Fruit fly (Drosophila melanogaster): ENCODE results near the gene CG9953.
A peak's percentile ranks its signal among the peaks of the same experiment; 100 is the strongest.

Gene CG9953

dm6 chr3L:7008351-7008750, 38.9 kb downstream of the CG9953 start (continued):
- TF ChIP-seq CG11696 (GFP tag; IDR thresholded peaks at IDR 0.05): no peak
- TF ChIP-seq Hr39 (optimal IDR thresholded peaks at IDR 0.05): no peak
- no peak for TF ChIP-seq CG16779 (GFP tag; IDR thresholded peaks at IDR 0.05)
- 0 out of 2 replicates have a peak, but pooled peaks have one; percentile 17 for TF ChIP-seq cas (GFP tag; IDR thresholded peaks at IDR 0.05)
- no peak for TF ChIP-seq bbx (GFP tag; IDR thresholded peaks at IDR 0.05; ENCODE audit: partially characterized antibody)
- TF ChIP-seq CG7556 (GFP tag; optimal IDR thresholded peaks at IDR 0.05): peak; percentile 91
- TF ChIP-seq NC2β (GFP tag; optimal IDR thresholded peaks at IDR 0.05): no peak
- TF ChIP-seq prd (optimal IDR thresholded peaks at IDR 0.05): no peak
- peak; percentile 76; the same call in 2 of the 3 replicates for TF ChIP-seq prd (GFP tag; IDR thresholded peaks at IDR 0.05)
- TF ChIP-seq CG10462 (GFP tag; optimal IDR thresholded peaks at IDR 0.05): peak; percentile 75
- TF ChIP-seq CG18599 (GFP tag; optimal IDR thresholded peaks at IDR 0.05): peak; percentile 87
- no peak for TF ChIP-seq GATAe (GFP tag; conservative IDR thresholded peaks at IDR 0.05)
- TF ChIP-seq lola (GFP tag; optimal IDR thresholded peaks at IDR 0.05): peak in 1 of 3 experiments; percentile 88
- no peak for TF ChIP-seq Atf3 (GFP tag; optimal IDR thresholded peaks at IDR 0.05)
- peak; percentile 67 for TF ChIP-seq run (tag; optimal IDR thresholded peaks at IDR 0.05)
- TF ChIP-seq nom (GFP tag; optimal IDR thresholded peaks at IDR 0.05): no peak
- TF ChIP-seq CG4404 (GFP tag; IDR thresholded peaks at IDR 0.05): no peak
- no peak for TF ChIP-seq wek (GFP tag; optimal IDR thresholded peaks at IDR 0.05)
- peak; percentile 43 for TF ChIP-seq CG2116 (GFP tag; optimal IDR thresholded peaks at IDR 0.05)
- TF ChIP-seq ewg (GFP tag; optimal IDR thresholded peaks at IDR 0.05): peak; percentile 80
- no peak for TF ChIP-seq CG11398 (GFP tag; optimal IDR thresholded peaks at IDR 0.05)
- peak; percentile 82 for TF ChIP-seq Xrp1 (GFP tag; IDR thresholded peaks at IDR 0.05)
- TF ChIP-seq CG7745 (tag; optimal IDR thresholded peaks at IDR 0.05): no peak
- TF ChIP-seq Ravus (GFP tag; IDR thresholded peaks at IDR 0.05): no peak
- peak; percentile 73 for TF ChIP-seq esg (GFP tag; conservative IDR thresholded peaks at IDR 0.05)
- TF ChIP-seq cato (GFP tag; optimal IDR thresholded peaks at IDR 0.05; ENCODE audit: borderline replicate concordance): peak; percentile 35
- TF ChIP-seq CG17328 (GFP tag; IDR thresholded peaks at IDR 0.05): peak; percentile 65
- TF ChIP-seq NK7.1 (GFP tag; optimal IDR thresholded peaks at IDR 0.05): peak; percentile 7
- peak; percentile 62; the same call in 1 of the 3 replicates for TF ChIP-seq CG7357 (GFP tag; IDR thresholded peaks at IDR 0.05)
- TF ChIP-seq Nf-YB (GFP tag; optimal IDR thresholded peaks at IDR 0.05): peak; percentile 77
- no peak for TF ChIP-seq MESR4 (GFP tag; optimal IDR thresholded peaks at IDR 0.05)
- no peak for TF ChIP-seq Dip2 (GFP tag; IDR thresholded peaks at IDR 0.05)
- peak in 1 of 2 experiments; percentile 41 for TF ChIP-seq crp (GFP tag; optimal IDR thresholded peaks at IDR 0.05)
- TF ChIP-seq kni (GFP tag; optimal IDR thresholded peaks at IDR 0.05): no peak
- TF ChIP-seq CG10431 (GFP tag; optimal IDR thresholded peaks at IDR 0.05): peak; percentile 81
- peak; percentile 73 for TF ChIP-seq CG6683 (GFP tag; optimal IDR thresholded peaks at IDR 0.05)
- peak; percentile 55 for TF ChIP-seq Deaf1 (tag; optimal IDR thresholded peaks at IDR 0.05)
- TF ChIP-seq dati (GFP tag; IDR thresholded peaks at IDR 0.05): no peak
- peak; percentile 95 for TF ChIP-seq Sox102F (GFP tag; optimal IDR thresholded peaks at IDR 0.05)
- TF ChIP-seq CG11504 (tag; optimal IDR thresholded peaks at IDR 0.05): peak; percentile 94
- peak; percentile 56 for TF ChIP-seq Hand (GFP tag; optimal IDR thresholded peaks at IDR 0.05)
- TF ChIP-seq CG14667 (GFP tag; IDR thresholded peaks at IDR 0.05): peak; percentile 43
- no peak for TF ChIP-seq wdn (GFP tag; IDR thresholded peaks at IDR 0.05)
- TF ChIP-seq pfk (GFP tag; optimal IDR thresholded peaks at IDR 0.05): no peak
- TF ChIP-seq dmrt11E (tag; optimal IDR thresholded peaks at IDR 0.05): peak; percentile 73
- TF ChIP-seq CG10654 (GFP tag; optimal IDR thresholded peaks at IDR 0.05): peak; percentile 73
- peak; percentile 96 for TF ChIP-seq phol (tag; optimal IDR thresholded peaks at IDR 0.05)
- peak; percentile 78 for TF ChIP-seq CG6854 (GFP tag; optimal IDR thresholded peaks at IDR 0.05)
- peak; percentile 65 for TF ChIP-seq Dek (tag; optimal IDR thresholded peaks at IDR 0.05)
- peak; percentile 36 for TF ChIP-seq bab2 (GFP tag; optimal IDR thresholded peaks at IDR 0.05)
- no peak for TF ChIP-seq Lim3 (GFP tag; IDR thresholded peaks at IDR 0.05)

Measured in whole organism, embryonic.